Fruit fly (Drosophila melanogaster): ENCODE results near the gene CG5885.

CG5885 gene

dm6 chr2L:9893183-9893582 lies 24.9 kb downstream of the CG5885 start, which contains the start of gene mtDNA-helicase (continued):
- TF ChIP-seq CG34224 (GFP tag; IDR thresholded peaks at IDR 0.05; ENCODE audit: partially characterized antibody) (peak; percentile 54; the same call in 2 of the 3 replicates), B-H1 (GFP tag; IDR thresholded peaks at IDR 0.05) (no peak), TFAM (GFP tag; optimal IDR thresholded peaks at IDR 0.05) (no peak), sug (tag; optimal IDR thresholded peaks at IDR 0.05) (no peak), ara (GFP tag; IDR thresholded peaks at IDR 0.05) (no peak), CG6791 (GFP tag; IDR thresholded peaks at IDR 0.05; ENCODE audit: partially characterized antibody) (peak; percentile 62; the same call in 1 of the 3 replicates), Pdp1 (GFP tag; optimal IDR thresholded peaks at IDR 0.05) (no peak), CG11247 (GFP tag; IDR thresholded peaks at IDR 0.05) (no peak), CG12071 (GFP tag; optimal IDR thresholded peaks at IDR 0.05) (no peak), mam (GFP tag; optimal IDR thresholded peaks at IDR 0.05) (no peak), aop (GFP tag; IDR thresholded peaks at IDR 0.05) (no peak), crol (GFP tag; IDR thresholded peaks at IDR 0.05) (no peak), chm (GFP tag; IDR thresholded peaks at IDR 0.05) (no peak), CG12299 (tag; optimal IDR thresholded peaks at IDR 0.05) (no peak), CG10366 (GFP tag; IDR thresholded peaks at IDR 0.05) (no peak), Rfx (GFP tag; IDR thresholded peaks at IDR 0.05) (no peak), CHES-1-like (GFP tag; optimal IDR thresholded peaks at IDR 0.05) (peak; percentile 6), B-H2 (GFP tag; optimal IDR thresholded peaks at IDR 0.05) (no peak), CG31388 (GFP tag; optimal IDR thresholded peaks at IDR 0.05) (no peak), CG14710 (tag; optimal IDR thresholded peaks at IDR 0.05) (no peak), Myb (GFP tag; optimal IDR thresholded peaks at IDR 0.05) (peak; percentile 37), fu2 (GFP tag; optimal IDR thresholded peaks at IDR 0.05) (no peak), bigmax (GFP tag; optimal IDR thresholded peaks at IDR 0.05) (no peak), CG34422 (GFP tag; IDR thresholded peaks at IDR 0.05) (peak; percentile 49; the same call in 2 of the 3 replicates), knrl (GFP tag; IDR thresholded peaks at IDR 0.05; ENCODE audit: partially characterized antibody) (peak; percentile 41; the same call in 2 of the 3 replicates), Scr (GFP tag; IDR thresholded peaks at IDR 0.05; ENCODE audit: partially characterized antibody) (peak; percentile 62), CG4707 (GFP tag; optimal IDR thresholded peaks at IDR 0.05) (no peak), CG4282 (GFP tag; optimal IDR thresholded peaks at IDR 0.05) (no peak), CG2120 (GFP tag; optimal IDR thresholded peaks at IDR 0.05) (peak; percentile 0), klu (GFP tag; IDR thresholded peaks at IDR 0.05) (peak; percentile 38; the same call in 1 of the 2 replicates), odd (GFP tag; optimal IDR thresholded peaks at IDR 0.05) (no peak), pho (GFP tag; optimal IDR thresholded peaks at IDR 0.05) (no peak), Dip2 (GFP tag; IDR thresholded peaks at IDR 0.05) (no peak), CG1603 (tag; optimal IDR thresholded peaks at IDR 0.05) (peak; percentile 37), Hey (tag; optimal IDR thresholded peaks at IDR 0.05) (no peak), sima (GFP tag; optimal IDR thresholded peaks at IDR 0.05) (no peak), ham (GFP tag; IDR thresholded peaks at IDR 0.05) (no peak), CG11456 (GFP tag; IDR thresholded peaks at IDR 0.05) (no peak), HLHmδ (GFP tag; optimal IDR thresholded peaks at IDR 0.05) (no peak), trem (tag; optimal IDR thresholded peaks at IDR 0.05) (peak; percentile 1), Bgb (GFP tag; IDR thresholded peaks at IDR 0.05; ENCODE audit: partially characterized antibody) (peak; percentile 57), CG4424 (GFP tag; optimal IDR thresholded peaks at IDR 0.05) (no peak), al (GFP tag; IDR thresholded peaks at IDR 0.05) (no peak), GATAe (GFP tag; conservative IDR thresholded peaks at IDR 0.05) (no peak), CG2712 (tag; optimal IDR thresholded peaks at IDR 0.05) (no peak), ftz-f1 (GFP tag; optimal IDR thresholded peaks at IDR 0.05) (no peak), schlank (tag; optimal IDR thresholded peaks at IDR 0.05) (no peak), en (GFP tag; optimal IDR thresholded peaks at IDR 0.05) (no peak), CG1647 (GFP tag; optimal IDR thresholded peaks at IDR 0.05) (no peak), ATbp (GFP tag; optimal IDR thresholded peaks at IDR 0.05) (no peak), disco-r (GFP tag; optimal IDR thresholded peaks at IDR 0.05) (no peak), CG12744 (GFP tag; optimal IDR thresholded peaks at IDR 0.05) (no peak)
